Fruit fly (Drosophila melanogaster) whole organism, pupa: ENCODE results near the gene CG12702.

Experiments used
- CG10348 ChIP-seq: fragments of 200-800 bp; sonication (Bioruptor generic); IDR thresholded peaks from 2 replicates; pipeline ENCODE4 v1.3.6; 2022; ENCODE audit warnings: missing biosample characterization, missing genetic modification characterization
- CG12605 ChIP-seq: fragments of 200-800 bp; sonication (Bioruptor generic); IDR thresholded peaks from 2 replicates; pipeline ENCODE4 v1.3.6; 2022; ENCODE audit warnings: missing biosample characterization, missing genetic modification characterization
- CG13204 ChIP-seq: fragments of 200-800 bp; sonication (Bioruptor generic); optimal IDR thresholded peaks from 2 replicates; lab custom pipeline; 2018; ENCODE audit warnings: missing biosample characterization, mild to moderate bottlenecking, missing genetic modification characterization, moderate library complexity
- CG14655 ChIP-seq: fragments of 200-800 bp; sonication (Bioruptor generic); optimal IDR thresholded peaks from 3 replicates; lab custom pipeline; 2017; ENCODE audit warnings: mild to moderate bottlenecking, missing biosample characterization, missing genetic modification reagents, missing genetic modification characterization
- CG15710 ChIP-seq: fragments of 200-800 bp; sonication (Bioruptor generic); optimal IDR thresholded peaks from 2 replicates; lab custom pipeline; 2018; ENCODE audit warnings: missing biosample characterization, mild to moderate bottlenecking, missing genetic modification characterization, moderate library complexity
- CG17806 ChIP-seq: fragments of 200-800 bp; sonication (Bioruptor generic); optimal IDR thresholded peaks from 2 replicates; lab custom pipeline; 2018; ENCODE audit warnings: missing biosample characterization, mild to moderate bottlenecking, missing genetic modification characterization, moderate library complexity
- CG32121 ChIP-seq: fragments of 200-800 bp; sonication (Bioruptor generic); IDR thresholded peaks from 2 replicates; pipeline ENCODE4 v1.3.6; 2022; ENCODE audit warnings: missing biosample characterization, missing genetic modification characterization
- CG34367 ChIP-seq: fragments of 200-800 bp; sonication (Bioruptor generic); optimal IDR thresholded peaks from 2 replicates; lab custom pipeline; 2018; ENCODE audit warnings: missing biosample characterization, mild to moderate bottlenecking, missing genetic modification characterization
- CG4496 ChIP-seq: fragments of 200-800 bp; sonication (Bioruptor generic); IDR thresholded peaks from 3 replicates; pipeline ENCODE4 v1.3.6; 2022; ENCODE audit warnings: missing biosample characterization, missing genetic modification characterization
- CG8159 ChIP-seq: fragments of 200-800 bp; sonication (Bioruptor generic); optimal IDR thresholded peaks from 3 replicates; lab custom pipeline; 2018; ENCODE audit warnings: missing biosample characterization, mild to moderate bottlenecking, missing genetic modification characterization, moderate library complexity
- CG8301 ChIP-seq: fragments of 200-800 bp; sonication (Bioruptor generic); optimal IDR thresholded peaks from 2 replicates; lab custom pipeline; 2018; ENCODE audit warnings: missing biosample characterization, mild to moderate bottlenecking, missing genetic modification characterization
- CG9948 ChIP-seq: fragments of 200-800 bp; sonication (Bioruptor generic); optimal IDR thresholded peaks from 2 replicates; lab custom pipeline; 2018; ENCODE audit warnings: missing biosample characterization, mild to moderate bottlenecking, missing genetic modification characterization, moderate library complexity
- D1 ChIP-seq: fragments of 200-800 bp; sonication (Bioruptor generic); optimal IDR thresholded peaks from 2 replicates; lab custom pipeline; 2018; ENCODE audit warnings: missing biosample characterization, mild to moderate bottlenecking, missing genetic modification characterization, moderate library complexity
- EcR ChIP-seq: fragments of 200-800 bp; sonication (Bioruptor generic); optimal IDR thresholded peaks from 3 replicates; lab custom pipeline; 2019; ENCODE audit warnings: missing biosample characterization, missing genetic modification characterization, mild to moderate bottlenecking, moderate library complexity, missing genetic modification reagents
- Ets98B ChIP-seq: fragments of 200-800 bp; sonication (Bioruptor generic); IDR thresholded peaks from 2 replicates; pipeline ENCODE4 v1.3.6; 2022; ENCODE audit warnings: missing biosample characterization, missing genetic modification characterization
- Pif1A ChIP-seq: fragments of 200-800 bp; sonication (Bioruptor generic); optimal IDR thresholded peaks from 3 replicates; lab custom pipeline; 2016; ENCODE audit warnings: missing biosample characterization, missing genetic modification characterization
- Pif1B ChIP-seq: fragments of 200-800 bp; sonication (Bioruptor generic); optimal IDR thresholded peaks from 3 replicates; lab custom pipeline; 2016; ENCODE audit warnings: missing biosample characterization, missing genetic modification characterization
- Snoo ChIP-seq: fragments of 200-800 bp; sonication (Bioruptor generic); optimal IDR thresholded peaks from 3 replicates; lab custom pipeline; 2017; ENCODE audit warnings: missing biosample characterization, mild to moderate bottlenecking, missing genetic modification characterization, inconsistent platforms
- fd96Ca ChIP-seq: fragments of 200-800 bp; sonication (Bioruptor generic); IDR thresholded peaks from 3 replicates; pipeline ENCODE4 v1.3.6; 2022; ENCODE audit warnings: missing biosample characterization, missing genetic modification characterization
- gl ChIP-seq: fragments of 200-800 bp; sonication (Bioruptor generic); optimal IDR thresholded peaks from 2 replicates; lab custom pipeline; 2018; ENCODE audit warnings: missing biosample characterization, mild to moderate bottlenecking, missing genetic modification characterization
- rn ChIP-seq: fragments of 200-800 bp; sonication (Bioruptor generic); IDR thresholded peaks from 2 replicates; pipeline ENCODE4 v1.3.6; 2022; ENCODE audit warnings: missing biosample characterization, missing genetic modification characterization

The CG12702 gene

DNA sequence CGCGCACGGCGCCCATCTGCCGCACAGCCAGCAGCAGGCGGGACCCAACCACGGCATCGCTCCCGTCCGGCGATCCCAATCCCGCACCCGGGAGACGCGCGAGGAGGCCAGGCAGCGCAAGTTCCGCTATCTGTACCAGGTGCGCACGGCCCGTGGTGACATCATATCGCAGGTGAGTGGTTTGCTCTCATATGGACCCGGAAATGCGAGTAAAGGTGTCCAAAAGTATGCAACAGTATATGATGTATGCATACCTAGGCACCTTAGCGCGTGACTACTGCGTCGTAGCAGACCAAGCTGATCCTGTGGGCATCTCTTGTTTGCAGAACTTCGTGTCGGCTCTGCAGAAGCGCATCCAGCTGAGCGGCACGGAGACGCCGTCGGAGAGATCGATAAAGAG lies 26.8 kb downstream of the CG12702 start:
- TF ChIP-seq CG8301 (no peak), Pif1B (no peak), CG4496 (GFP tag; lab: Robert Waterston, UW) (no peak), CG17806 (tag; lab: Kevin White, UChicago) (no peak), CG10348 (no peak), CG9948 (tag; lab: Kevin White, UChicago) (no peak), D1 (no peak), EcR (GFP tag; lab: Kevin White, UChicago) (no peak), gl (tag; lab: Kevin White, UChicago) (no peak), CG34367 (no peak), CG13204 (GFP tag; lab: Kevin White, UChicago) (no peak), Ets98B (GFP tag; lab: Robert Waterston, UW) (no peak), rn (GFP tag; lab: Robert Waterston, UW) (no peak), CG32121 (no peak), CG8159 (tag; lab: Kevin White, UChicago) (no peak), Snoo (tag; lab: Kevin White, UChicago) (no peak), fd96Ca (GFP tag; lab: Robert Waterston, UW) (no peak)

DNA sequence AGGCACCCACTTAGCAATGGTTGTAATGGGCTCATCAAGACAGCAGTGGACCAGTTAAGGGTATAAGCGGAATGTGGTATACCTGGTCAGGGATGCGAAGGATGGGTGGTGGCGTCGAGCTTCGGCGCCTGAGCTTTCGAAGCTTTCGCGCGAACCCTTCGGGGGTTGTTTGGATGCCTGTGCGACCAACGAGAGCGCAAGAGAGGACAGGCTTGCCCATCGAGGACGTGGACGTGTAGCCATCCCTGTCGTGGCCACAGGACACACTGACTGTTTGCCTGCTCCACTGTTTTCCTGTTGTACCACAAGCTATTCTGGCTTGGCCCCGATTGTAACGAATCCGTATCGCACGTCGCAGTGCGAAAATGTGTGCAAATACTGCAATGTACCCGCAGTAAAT lies 29.4 kb downstream of the CG12702 start, which contains the start of gene CG14234:
Gene CG14234 (plus strand): TSS at position 301 of the 400 bp plus-strand sequence.
- TF ChIP-seq CG17806 (tag; lab: Kevin White, UChicago) = no peak
- TF ChIP-seq Pif1B = no peak
- TF ChIP-seq Snoo (tag; lab: Kevin White, UChicago) = no peak
- TF ChIP-seq CG12605 (GFP tag; lab: Robert Waterston, UW) = no peak
- no peak for TF ChIP-seq CG15710
- no peak for TF ChIP-seq Ets98B (GFP tag; lab: Robert Waterston, UW)
- no peak for TF ChIP-seq CG9948 (tag; lab: Kevin White, UChicago)
- TF ChIP-seq CG32121 = no peak
- TF ChIP-seq rn (GFP tag; lab: Robert Waterston, UW) = no peak
- no peak for TF ChIP-seq CG8301
- TF ChIP-seq CG34367 = no peak
- no peak for TF ChIP-seq fd96Ca (GFP tag; lab: Robert Waterston, UW)

DNA sequence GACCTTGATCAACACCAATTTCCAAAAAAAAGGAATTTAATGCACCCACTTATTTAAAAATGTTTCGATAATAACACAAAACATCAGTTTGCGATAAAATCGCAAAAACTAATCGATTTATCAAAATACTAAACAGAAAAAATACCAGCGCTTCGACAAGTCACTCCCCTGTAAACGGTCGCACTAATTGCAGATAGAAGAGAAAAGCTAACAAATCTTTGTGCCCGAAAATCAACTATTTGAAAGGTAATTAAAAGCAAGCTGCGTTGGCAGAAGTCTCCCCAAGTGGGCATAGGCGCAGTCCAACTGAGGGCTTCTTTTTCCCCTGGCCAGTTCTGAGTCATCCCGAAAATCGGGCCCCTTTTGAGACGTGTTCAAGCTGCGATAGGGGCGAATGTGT lies 33.8 kb downstream of the CG12702 start, which contains the start of gene AP-1-2beta:
Gene AP-1-2beta (plus strand): TSS at position 161 of the 400 bp plus-strand sequence.
- TF ChIP-seq Pif1A (no peak), rn (GFP tag; lab: Robert Waterston, UW) (no peak), CG10348 (no peak), CG8159 (tag; lab: Kevin White, UChicago) (no peak), CG15710 (no peak), EcR (GFP tag; lab: Kevin White, UChicago) (no peak), CG13204 (GFP tag; lab: Kevin White, UChicago) (no peak), CG9948 (tag; lab: Kevin White, UChicago) (no peak), gl (tag; lab: Kevin White, UChicago) (no peak), fd96Ca (GFP tag; lab: Robert Waterston, UW) (no peak), CG4496 (GFP tag; lab: Robert Waterston, UW) (no peak), CG32121 (no peak), Snoo (tag; lab: Kevin White, UChicago) (no peak), CG17806 (tag; lab: Kevin White, UChicago) (no peak), CG34367 (no peak), CG8301 (no peak), CG14655 (GFP tag; lab: Kevin White, UChicago) (no peak), Pif1B (no peak), CG12605 (GFP tag; lab: Robert Waterston, UW) (no peak), Ets98B (GFP tag; lab: Robert Waterston, UW) (no peak)
- TF ChIP-seq, all 21 proteins: peak for 0

DNA sequence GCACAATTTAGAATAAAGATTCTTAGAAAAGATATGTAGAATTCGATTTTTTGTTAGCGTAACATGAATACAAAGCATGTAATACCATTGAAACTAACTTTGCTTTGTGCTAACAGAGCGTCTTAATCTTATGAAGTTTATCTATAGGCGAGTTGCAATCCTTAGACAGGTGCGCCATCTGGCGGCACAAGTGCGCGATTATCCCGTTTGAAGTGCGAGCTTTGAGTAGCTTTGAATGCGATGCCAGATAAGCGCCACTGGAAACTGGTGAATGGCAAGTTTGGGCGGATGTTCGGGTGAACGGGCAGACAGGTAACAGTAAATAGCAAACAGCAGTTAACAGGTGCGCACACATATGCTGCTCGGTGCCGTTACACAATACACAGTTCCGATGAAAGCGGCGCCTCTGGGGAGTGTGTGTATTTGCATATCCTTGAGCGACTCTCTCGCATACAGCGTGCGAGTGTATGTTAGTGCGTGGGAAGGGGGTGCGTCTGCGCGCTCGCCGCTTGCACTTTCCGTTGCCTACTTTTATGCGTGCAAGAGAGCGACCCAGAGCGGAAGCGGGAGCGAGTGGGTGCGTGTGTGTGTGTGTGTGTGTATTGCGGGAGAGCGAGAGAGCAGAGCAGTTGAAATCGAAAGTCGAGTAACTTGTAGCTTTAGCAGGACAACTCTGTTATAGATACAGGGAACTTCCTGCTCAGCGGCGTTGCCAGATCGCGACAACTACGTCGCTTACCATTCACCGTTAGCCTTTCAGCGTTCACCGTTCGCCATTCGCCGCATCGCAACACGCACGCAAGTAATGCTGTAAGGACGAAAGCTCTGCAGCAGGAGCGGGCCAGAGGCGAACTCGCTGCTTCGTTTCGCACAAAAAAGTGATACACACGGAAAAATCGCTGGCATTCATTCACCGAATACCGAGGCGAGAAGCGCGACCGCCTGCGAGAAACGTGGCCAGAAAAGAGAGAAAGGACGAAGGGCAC lies 46.4 kb downstream of the CG12702 start, which contains the start of gene CG12531:
Gene CG12531 (plus strand): TSS at position 936 of the 986 bp plus-strand sequence.
- TF ChIP-seq CG12605 (GFP tag; lab: Robert Waterston, UW) (0 out of 2 replicates have a peak, but pooled peaks have one; percentile 27), CG14655 (GFP tag; lab: Kevin White, UChicago) (no peak), rn (GFP tag; lab: Robert Waterston, UW) (no peak), CG15710 (no peak), CG10348 (no peak), CG4496 (GFP tag; lab: Robert Waterston, UW) (no peak), gl (tag; lab: Kevin White, UChicago) (no peak), CG9948 (tag; lab: Kevin White, UChicago) (no peak)

DNA sequence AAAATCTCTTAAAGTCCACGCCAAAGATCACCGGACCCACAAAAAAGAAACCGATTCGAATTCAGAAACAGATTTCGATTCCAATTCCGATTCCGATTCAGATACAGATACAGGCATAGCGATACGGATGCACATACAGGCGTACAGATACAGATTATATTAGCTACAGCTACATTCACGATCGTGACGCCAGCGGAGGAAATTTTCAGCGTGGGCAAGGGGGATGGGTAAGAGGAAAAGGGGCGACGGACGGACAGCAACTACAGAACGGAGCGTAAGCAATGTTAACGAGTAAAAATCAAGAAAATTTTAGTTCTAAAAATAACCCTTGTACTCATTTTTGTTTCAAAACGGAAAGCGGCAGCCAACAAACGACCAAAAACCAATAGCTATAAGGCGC lies 47.6 kb downstream of the CG12702 start:
- TF ChIP-seq CG8159 (tag; lab: Kevin White, UChicago) (no peak), CG32121 (no peak), CG13204 (GFP tag; lab: Kevin White, UChicago) (no peak), fd96Ca (GFP tag; lab: Robert Waterston, UW) (no peak), Snoo (tag; lab: Kevin White, UChicago) (no peak), CG4496 (GFP tag; lab: Robert Waterston, UW) (no peak), gl (tag; lab: Kevin White, UChicago) (no peak), D1 (no peak), CG17806 (tag; lab: Kevin White, UChicago) (no peak)
- TF ChIP-seq, all 21 proteins: peak for 0
